Worm (Caenorhabditis elegans) whole organism, L3 larva: ENCODE measurements around the gene inx-1.

ENCODE experiments used
- R02D3.7 ChIP-seq: fragments of 150-350 bp; optimal IDR thresholded peaks from 2 replicates; lab custom pipeline; 2014; ENCODE audit warnings: missing biosample characterization, missing genetic modification characterization
- ZK546.5 ChIP-seq: sonication (generic microtip); optimal IDR thresholded peaks from 2 replicates; lab custom pipeline; 2017; ENCODE audit warnings: missing biosample characterization, missing genetic modification characterization
- aly-2 ChIP-seq: fragments of 150-350 bp; optimal IDR thresholded peaks from 2 replicates; lab custom pipeline; 2014; ENCODE audit warnings: missing biosample characterization, missing genetic modification characterization
- ama-1 ChIP-seq: fragments of 150-350 bp; optimal IDR thresholded peaks from 2 replicates; lab custom pipeline; 2018
- ceh-16 ChIP-seq: sonication (generic microtip); optimal IDR thresholded peaks from 2 replicates; lab custom pipeline; 2017; ENCODE audit warnings: missing biosample characterization, missing genetic modification characterization
- ceh-28 ChIP-seq: fragments of 150-350 bp; optimal IDR thresholded peaks from 2 replicates; lab custom pipeline; 2014; ENCODE audit warnings: missing biosample characterization, missing genetic modification reagents, missing genetic modification characterization
- ceh-82 ChIP-seq: fragments of 150-350 bp; optimal IDR thresholded peaks from 2 replicates; lab custom pipeline; 2014; ENCODE audit warnings: missing biosample characterization, missing genetic modification characterization
- ceh-9 ChIP-seq: sonication (generic microtip); optimal IDR thresholded peaks from 2 replicates; lab custom pipeline; 2018; ENCODE audit warnings: missing biosample characterization, missing genetic modification characterization
- daf-12 ChIP-seq: fragments of 150-350 bp; optimal IDR thresholded peaks from 2 replicates; lab custom pipeline; 2014; ENCODE audit warnings: missing biosample characterization, missing genetic modification reagents, missing genetic modification characterization
- egl-27 ChIP-seq: sonication (generic microtip); optimal IDR thresholded peaks from 4 replicates; lab custom pipeline; 2017; ENCODE audit warnings: missing biosample characterization, missing genetic modification reagents, missing genetic modification characterization
- egl-5 ChIP-seq: fragments of 150-350 bp; optimal IDR thresholded peaks from 2 replicates; lab custom pipeline; 2017; ENCODE audit warnings: missing biosample characterization, missing genetic modification reagents, missing genetic modification characterization, inconsistent platforms
- elt-1 ChIP-seq: fragments of 150-350 bp; optimal IDR thresholded peaks from 2 replicates; lab custom pipeline; 2014; ENCODE audit warnings: missing biosample characterization, missing genetic modification characterization
- elt-3 ChIP-seq, 3 experiments: fragments of 150-350 bp in 1 of 3; sonication (generic microtip) in 2 of 3; optimal IDR thresholded peaks; 2 replicates in 2 of 3; 4 replicates in 1 of 3; lab custom pipeline; 2014 to 2017; ENCODE audit warnings: missing biosample characterization in 3 of 3, missing genetic modification characterization in 3 of 3
- eor-1 ChIP-seq, 2 experiments: fragments of 150-350 bp; optimal IDR thresholded peaks; 2 replicates each; lab custom pipeline; 2014 to 2018; ENCODE audit warnings: missing biosample characterization in 2 of 2, missing genetic modification characterization in 2 of 2
- fkh-10 ChIP-seq: sonication (generic microtip); optimal IDR thresholded peaks from 2 replicates; lab custom pipeline; 2017; ENCODE audit warnings: missing biosample characterization, missing genetic modification reagents, missing genetic modification characterization
- fkh-2 ChIP-seq: fragments of 150-350 bp; optimal IDR thresholded peaks from 2 replicates; lab custom pipeline; 2014; ENCODE audit warnings: missing biosample characterization, missing genetic modification reagents, missing genetic modification characterization
- fos-1 ChIP-seq: fragments of 150-350 bp; optimal IDR thresholded peaks from 2 replicates; lab custom pipeline; 2014; ENCODE audit warnings: missing biosample characterization, missing genetic modification characterization
- jun-1 ChIP-seq: fragments of 150-350 bp; optimal IDR thresholded peaks from 2 replicates; lab custom pipeline; 2014; ENCODE audit warnings: missing biosample characterization, missing genetic modification reagents, missing genetic modification characterization
- lin-15B ChIP-seq: fragments of 150-350 bp; optimal IDR thresholded peaks from 2 replicates; lab custom pipeline; 2014; ENCODE audit warnings: missing biosample characterization, missing genetic modification characterization
- lin-39 ChIP-seq: fragments of 150-350 bp; optimal IDR thresholded peaks from 2 replicates; lab custom pipeline; 2018; ENCODE audit warnings: missing biosample characterization, missing genetic modification reagents, missing genetic modification characterization
- lsy-12 ChIP-seq: sonication (generic microtip); optimal IDR thresholded peaks from 2 replicates; lab custom pipeline; 2016; ENCODE audit warnings: mild to moderate bottlenecking, missing genetic modification characterization, missing compliant biosample characterization
- mdl-1 ChIP-seq: fragments of 150-350 bp; optimal IDR thresholded peaks from 2 replicates; lab custom pipeline; 2014; ENCODE audit warnings: missing biosample characterization, missing genetic modification characterization
- mml-1 ChIP-seq: fragments of 150-350 bp; sonication (generic microtip); optimal IDR thresholded peaks from 3 replicates; lab custom pipeline; 2014; ENCODE audit warnings: missing biosample characterization, missing genetic modification characterization
- nhr-23 ChIP-seq: fragments of 150-350 bp; optimal IDR thresholded peaks from 2 replicates; lab custom pipeline; 2014; ENCODE audit warnings: missing biosample characterization, missing genetic modification reagents, missing genetic modification characterization
- nhr-237 ChIP-seq: fragments of 150-350 bp; optimal IDR thresholded peaks from 2 replicates; lab custom pipeline; 2014; ENCODE audit warnings: missing biosample characterization, missing genetic modification characterization
- nhr-28 ChIP-seq: fragments of 150-350 bp; optimal IDR thresholded peaks from 2 replicates; lab custom pipeline; 2014; ENCODE audit warnings: missing biosample characterization, missing genetic modification characterization
- nhr-67 ChIP-seq: fragments of 150-350 bp; optimal IDR thresholded peaks from 2 replicates; lab custom pipeline; 2014; ENCODE audit warnings: missing biosample characterization, missing genetic modification characterization
- nhr-77 ChIP-seq: fragments of 150-350 bp; optimal IDR thresholded peaks from 2 replicates; lab custom pipeline; 2014; ENCODE audit warnings: missing biosample characterization, missing genetic modification characterization
- pha-4 ChIP-seq: fragments of 150-350 bp; optimal IDR thresholded peaks from 2 replicates; lab custom pipeline; 2014; ENCODE audit warnings: missing biosample characterization, missing genetic modification reagents, missing genetic modification characterization
- pqm-1 ChIP-seq: fragments of 150-350 bp; optimal IDR thresholded peaks from 2 replicates; lab custom pipeline; 2017; ENCODE audit warnings: missing biosample characterization, missing genetic modification characterization, inconsistent platforms
- sea-2 ChIP-seq: fragments of 150-350 bp; sonication (generic microtip); optimal IDR thresholded peaks from 4 replicates; lab custom pipeline; 2014; ENCODE audit warnings: missing biosample characterization, missing genetic modification reagents, missing genetic modification characterization
- skn-1 ChIP-seq: fragments of 150-350 bp; optimal IDR thresholded peaks from 2 replicates; lab custom pipeline; 2014; ENCODE audit warnings: missing biosample characterization, missing genetic modification characterization
- snpc-4 ChIP-seq: fragments of 150-350 bp; optimal IDR thresholded peaks from 2 replicates; lab custom pipeline; 2014; ENCODE audit warnings: missing biosample characterization, missing genetic modification characterization
- tbx-2 ChIP-seq: sonication (generic microtip); optimal IDR thresholded peaks from 2 replicates; lab custom pipeline; 2016; ENCODE audit warnings: mild to moderate bottlenecking, missing genetic modification characterization, missing compliant biosample characterization
- unc-39 ChIP-seq: sonication (generic microtip); optimal IDR thresholded peaks from 4 replicates; lab custom pipeline; 2017; ENCODE audit warnings: missing biosample characterization, missing genetic modification characterization
- zag-1 ChIP-seq: fragments of 150-350 bp; optimal IDR thresholded peaks from 2 replicates; lab custom pipeline; 2014; ENCODE audit warnings: missing biosample characterization, missing genetic modification characterization
- ztf-11 ChIP-seq: fragments of 150-350 bp; optimal IDR thresholded peaks from 2 replicates; lab custom pipeline; 2014; ENCODE audit warnings: missing biosample characterization, missing genetic modification characterization
- ztf-4 ChIP-seq: fragments of 150-350 bp; optimal IDR thresholded peaks from 2 replicates; lab custom pipeline; 2014; ENCODE audit warnings: missing biosample characterization, missing genetic modification characterization

inx-1 gene

ce11 chrX:6956299-6956698 lies at the start of gene inx-1:
Gene inx-1 (minus strand): TSS chrX:6956399.
- no peak for TF ChIP-seq skn-1 (tag; lab: Kevin White, UChicago)
- TF ChIP-seq lsy-12 (tag; lab: Kevin White, UChicago), result no peak
- TF ChIP-seq ceh-16, result no peak
- no peak for TF ChIP-seq nhr-67 (tag; lab: Kevin White, UChicago)
- no peak for TF ChIP-seq nhr-28 (tag; lab: Kevin White, UChicago)
- no peak for TF ChIP-seq pqm-1
- no peak for TF ChIP-seq lin-15B (tag; lab: Kevin White, UChicago)
- no peak for TF ChIP-seq aly-2
- no peak for TF ChIP-seq egl-5 (tag; lab: Kevin White, UChicago)
- no peak for TF ChIP-seq pha-4 (tag; lab: Kevin White, UChicago)

ce11 chrX:7005919-7006318 lies 49.7 kb upstream of the inx-1 start:
- TF ChIP-seq nhr-23 (tag; lab: Kevin White, UChicago), result no peak
- TF ChIP-seq R02D3.7 (tag; lab: Kevin White, UChicago), result no peak
- no peak for TF ChIP-seq lin-15B (tag; lab: Kevin White, UChicago)
- no peak for TF ChIP-seq unc-39
- no peak for TF ChIP-seq zag-1 (tag; lab: Kevin White, UChicago)
- TF ChIP-seq mdl-1, result no peak
- peak; percentile 6 for TF ChIP-seq snpc-4 (tag; lab: Kevin White, UChicago)
- no peak for TF ChIP-seq lin-39 (tag; lab: Kevin White, UChicago)

- no peak for TF ChIP-seq R02D3.7 (tag; lab: Kevin White, UChicago)
- no peak for TF ChIP-seq nhr-237 (tag; lab: Kevin White, UChicago)
- TF ChIP-seq ztf-4, result no peak
- no peak for TF ChIP-seq fos-1
- TF ChIP-seq lsy-12 (tag; lab: Kevin White, UChicago), result no peak
- TF ChIP-seq elt-1 (tag; lab: Kevin White, UChicago), result no peak
- no peak for TF ChIP-seq elt-3 (tag; optimal IDR thresholded peaks at IDR 0.05; lab: Kevin White, UChicago)
- no peak for TF ChIP-seq tbx-2 (tag; lab: Kevin White, UChicago)
- no peak for TF ChIP-seq pqm-1
- TF ChIP-seq nhr-67 (tag; lab: Kevin White, UChicago), result no peak
- no peak for TF ChIP-seq fkh-10
- no peak for TF ChIP-seq lin-15B (tag; lab: Kevin White, UChicago)
- TF ChIP-seq nhr-28 (tag; lab: Kevin White, UChicago), result no peak
- TF ChIP-seq, all 47 proteins: peak for 0
Observed at ce11 chrX:7005475-7005874, 49.3 kb upstream of the inx-1 start, which contains the start of gene tyra-2. Gene tyra-2 (minus strand): TSS chrX:7005575.

- TF ChIP-seq eor-1 (tag; optimal IDR thresholded peaks at IDR 0.05; lab: Kevin White, UChicago) (no peak), sea-2 (GFP tag; lab: Kevin White, UChicago) (no peak), zag-1 (tag; lab: Kevin White, UChicago) (no peak), jun-1 (no peak), nhr-77 (no peak), ceh-28 (tag; lab: Kevin White, UChicago) (no peak), fkh-2 (tag; lab: Kevin White, UChicago) (no peak), nhr-28 (tag; lab: Kevin White, UChicago) (no peak), egl-27 (tag; lab: Kevin White, UChicago) (no peak), ceh-9 (tag; lab: Kevin White, UChicago) (no peak), nhr-237 (tag; lab: Kevin White, UChicago) (no peak), mml-1 (no peak), lin-39 (tag; lab: Kevin White, UChicago) (no peak), ZK546.5 (tag; lab: Kevin White, UChicago) (no peak), snpc-4 (tag; lab: Kevin White, UChicago) (no peak), ztf-11 (tag; lab: Kevin White, UChicago) (no peak), ama-1 (no peak), daf-12 (no peak), tbx-2 (tag; lab: Kevin White, UChicago) (no peak)
Observed at ce11 chrX:7001933-7002332, 45.7 kb upstream of the inx-1 start.

- TF ChIP-seq pha-4 (tag; lab: Kevin White, UChicago) (peak; percentile 70), ceh-82 (tag; lab: Kevin White, UChicago) (no peak)
- TF ChIP-seq, all 47 proteins: peak for 1
Observed at ce11 chrX:6996448-6996847, 40.2 kb upstream of the inx-1 start, which contains the start of the genes F01E11.20 and tsp-16. Gene F01E11.20 (minus strand): TSS chrX:6996548. Gene tsp-16 (minus strand): TSS chrX:6996620.
